Worm (Caenorhabditis elegans) whole organism, young adult: Measurements from ENCODE around the gene igeg-1.

ENCODE experiments used
- B0035.1 ChIP-seq: sonication (generic microtip); optimal IDR thresholded peaks from 2 replicates; lab custom pipeline; 2016; ENCODE audit warnings: missing genetic modification characterization, mild to moderate bottlenecking, missing compliant biosample characterization, missing genotype, missing genetic modification reagents
- B0336.3 ChIP-seq: fragments of 200-800 bp; sonication (Bioruptor generic); IDR thresholded peaks from 2 replicates; pipeline ENCODE4 v1.3.6; 2022; ENCODE audit warnings: missing genetic modification characterization, missing compliant biosample characterization
- F23B12.7 ChIP-seq: sonication (generic microtip); optimal IDR thresholded peaks from 2 replicates; lab custom pipeline; 2017; ENCODE audit warnings: missing genetic modification characterization, mild to moderate bottlenecking, missing compliant biosample characterization, antibody characterized with exemption, moderate library complexity; ENCODE audit not compliant: insufficient read depth
- F39B2.1 ChIP-seq: fragments of 200-800 bp; sonication (Bioruptor generic); IDR thresholded peaks from 2 replicates; pipeline ENCODE4 v1.3.6; 2022; ENCODE audit warnings: missing genetic modification reagents, missing genetic modification characterization, missing compliant biosample characterization
- K11D2.4 ChIP-seq: fragments of 200-800 bp; sonication (Bioruptor generic); IDR thresholded peaks from 2 replicates; pipeline ENCODE4 v1.3.6; 2022; ENCODE audit warnings: missing genetic modification reagents, missing genetic modification characterization, missing compliant biosample characterization
- T26A5.8 ChIP-seq: sonication (generic microtip); optimal IDR thresholded peaks from 2 replicates; lab custom pipeline; 2016; ENCODE audit warnings: missing genetic modification characterization, missing compliant biosample characterization
- Y56A3A.18 ChIP-seq: fragments of 200-800 bp; sonication (Bioruptor generic); IDR thresholded peaks from 2 replicates; pipeline ENCODE4 v1.3.6; 2022; ENCODE audit warnings: missing genetic modification reagents, missing genetic modification characterization, missing compliant biosample characterization
- Y79H2A.3 ChIP-seq: fragments of 200-800 bp; sonication (Bioruptor generic); conservative IDR thresholded peaks from 2 replicates; pipeline ENCODE4 v1.3.6; 2022; ENCODE audit warnings: missing genetic modification reagents, missing genetic modification characterization, missing compliant biosample characterization
- Y95B8A.8 ChIP-seq: fragments of 200-800 bp; sonication (Bioruptor generic); IDR thresholded peaks from 2 replicates; pipeline ENCODE4 v1.3.6; 2022; ENCODE audit warnings: missing genetic modification reagents, missing genetic modification characterization, missing compliant biosample characterization
- ceh-100 ChIP-seq: fragments of 200-800 bp; sonication (Bioruptor generic); IDR thresholded peaks from 2 replicates; pipeline ENCODE4 v1.3.6; 2022; ENCODE audit warnings: missing genetic modification reagents, missing genetic modification characterization, missing compliant biosample characterization
- ceh-27 ChIP-seq: fragments of 200-800 bp; sonication (Bioruptor generic); optimal IDR thresholded peaks from 2 replicates; lab custom pipeline; 2018; ENCODE audit warnings: mild to moderate bottlenecking, missing genetic modification characterization, moderate library complexity, missing compliant biosample characterization
- ceh-40 ChIP-seq: fragments of 200-800 bp; sonication (Bioruptor generic); IDR thresholded peaks from 2 replicates; pipeline ENCODE4 v1.3.6; 2022; ENCODE audit warnings: missing genetic modification characterization, missing compliant biosample characterization
- die-1 ChIP-seq: sonication (generic microtip); optimal IDR thresholded peaks from 2 replicates; lab custom pipeline; 2016; ENCODE audit warnings: missing genotype, mild to moderate bottlenecking, missing genetic modification characterization, missing compliant biosample characterization
- dox-1 ChIP-seq: fragments of 200-800 bp; sonication (Bioruptor generic); IDR thresholded peaks from 2 replicates; pipeline ENCODE4 v1.3.6; 2022; ENCODE audit warnings: missing genetic modification reagents, missing genetic modification characterization, missing compliant biosample characterization
- dpff-1 ChIP-seq: sonication (generic microtip); optimal IDR thresholded peaks from 2 replicates; lab custom pipeline; 2017; ENCODE audit warnings: mild to moderate bottlenecking, missing genetic modification characterization, missing compliant biosample characterization
- efl-1 ChIP-seq: fragments of 150-350 bp; optimal IDR thresholded peaks from 2 replicates; lab custom pipeline; 2014; ENCODE audit warnings: missing biosample characterization, missing genetic modification reagents, missing genetic modification characterization
- egl-18 ChIP-seq: fragments of 200-800 bp; sonication (Bioruptor generic); IDR thresholded peaks from 2 replicates; pipeline ENCODE4 v1.3.6; 2022; ENCODE audit warnings: missing genetic modification reagents, missing genetic modification characterization, missing compliant biosample characterization
- egrh-3 ChIP-seq: fragments of 200-800 bp; sonication (Bioruptor generic); IDR thresholded peaks from 2 replicates; pipeline ENCODE4 v1.3.6; 2022; ENCODE audit warnings: missing genetic modification reagents, missing genetic modification characterization, missing compliant biosample characterization
- him-1 ChIP-seq: sonication (generic microtip); optimal IDR thresholded peaks from 2 replicates; lab custom pipeline; 2016; ENCODE audit warnings: missing genotype, missing genetic modification reagents, missing genetic modification characterization, missing compliant biosample characterization
- hmg-20 ChIP-seq: fragments of 200-800 bp; sonication (Bioruptor generic); IDR thresholded peaks from 2 replicates; pipeline ENCODE4 v1.3.6; 2022; ENCODE audit warnings: missing genetic modification reagents, missing genetic modification characterization, missing compliant biosample characterization
- lag-1 ChIP-seq: fragments of 200-800 bp; sonication (Bioruptor generic); IDR thresholded peaks from 2 replicates; pipeline ENCODE4 v1.3.6; 2022; ENCODE audit warnings: missing genetic modification reagents, missing genetic modification characterization, missing compliant biosample characterization
- let-526 ChIP-seq: fragments of 200-800 bp; sonication (Bioruptor generic); IDR thresholded peaks from 2 replicates; pipeline ENCODE4 v1.3.6; 2022; ENCODE audit warnings: missing genetic modification reagents, missing genetic modification characterization, missing compliant biosample characterization
- let-607 ChIP-seq, 2 experiments: fragments of 200-800 bp in 1 of 2; sonication (Bioruptor generic) in 1 of 2; sonication (generic microtip) in 1 of 2; optimal IDR thresholded peaks; 2 replicates each; lab custom pipeline; 2016 to 2018; ENCODE audit warnings: mild to moderate bottlenecking in 2 of 2, missing compliant biosample characterization in 2 of 2, missing genetic modification characterization in 2 of 2, moderate library complexity in 2 of 2, missing genotype in 1 of 2
- lin-26 ChIP-seq: fragments of 200-800 bp; sonication (Bioruptor generic); IDR thresholded peaks from 2 replicates; pipeline ENCODE4 v1.3.6; 2022; ENCODE audit warnings: missing genetic modification reagents, missing genetic modification characterization, missing compliant biosample characterization
- lin-35 ChIP-seq, 3 experiments: fragments of 150-350 bp in 2 of 3; sonication (generic microtip) in 1 of 3; optimal IDR thresholded peaks; 2 replicates each; lab custom pipeline; 2014 to 2018; ENCODE audit warnings: missing biosample characterization in 3 of 3, missing genetic modification characterization in 3 of 3, missing genetic modification reagents in 3 of 3
- lir-1 ChIP-seq: fragments of 200-800 bp; sonication (Bioruptor generic); conservative IDR thresholded peaks from 2 replicates; pipeline ENCODE4 v1.3.6; 2022; ENCODE audit warnings: missing genetic modification reagents, missing genetic modification characterization, missing compliant biosample characterization
- mel-28 ChIP-seq: sonication (generic microtip); optimal IDR thresholded peaks from 2 replicates; lab custom pipeline; 2016; ENCODE audit warnings: borderline replicate concordance, mild to moderate bottlenecking, missing genetic modification characterization, missing compliant biosample characterization
- mxl-1 ChIP-seq: sonication (generic microtip); optimal IDR thresholded peaks from 2 replicates; lab custom pipeline; 2016; ENCODE audit warnings: missing genetic modification characterization, missing compliant biosample characterization
- nfyb-1 ChIP-seq: fragments of 200-800 bp; sonication (Bioruptor generic); IDR thresholded peaks from 2 replicates; pipeline ENCODE4 v1.3.6; 2022; ENCODE audit warnings: missing genetic modification reagents, missing genetic modification characterization, missing compliant biosample characterization
- nhr-120 ChIP-seq: fragments of 200-800 bp; sonication (Bioruptor generic); IDR thresholded peaks from 2 replicates; pipeline ENCODE4 v1.3.6; 2022; ENCODE audit warnings: missing genetic modification characterization, missing compliant biosample characterization
- nhr-80 ChIP-seq: sonication (generic microtip); optimal IDR thresholded peaks from 2 replicates; lab custom pipeline; 2016; ENCODE audit warnings: missing genetic modification characterization, missing compliant biosample characterization
- rcor-1 ChIP-seq: fragments of 200-800 bp; sonication (Bioruptor generic); IDR thresholded peaks from 2 replicates; pipeline ENCODE4 v1.3.6; 2022; ENCODE audit warnings: missing genetic modification reagents, missing genetic modification characterization, missing compliant biosample characterization
- sdz-38 ChIP-seq: sonication (generic microtip); optimal IDR thresholded peaks from 2 replicates; lab custom pipeline; 2016; ENCODE audit warnings: missing genotype, missing genetic modification characterization, missing compliant biosample characterization
- snpc-1.1 ChIP-seq: sonication (generic microtip); optimal IDR thresholded peaks from 2 replicates; lab custom pipeline; 2017; ENCODE audit warnings: missing genetic modification characterization, mild to moderate bottlenecking, missing compliant biosample characterization, antibody characterized with exemption, moderate library complexity, missing genotype, missing genetic modification reagents; ENCODE audit not compliant: insufficient read depth
- snpc-1.3 ChIP-seq: sonication (generic microtip); optimal IDR thresholded peaks from 2 replicates; lab custom pipeline; 2017; ENCODE audit warnings: missing genetic modification characterization, mild to moderate bottlenecking, missing compliant biosample characterization, antibody characterized with exemption, moderate library complexity, missing genotype, missing genetic modification reagents; ENCODE audit not compliant: insufficient read depth
- snpc-3.4 ChIP-seq: sonication (generic microtip); optimal IDR thresholded peaks from 2 replicates; lab custom pipeline; 2017; ENCODE audit warnings: missing genetic modification characterization, mild to moderate bottlenecking, missing compliant biosample characterization, antibody characterized with exemption, moderate library complexity, missing genotype, missing genetic modification reagents
- sptf-2 ChIP-seq: fragments of 200-800 bp; sonication (Bioruptor generic); optimal IDR thresholded peaks from 2 replicates; lab custom pipeline; 2018; ENCODE audit warnings: mild to moderate bottlenecking, missing genetic modification characterization, missing compliant biosample characterization
- xnd-1 ChIP-seq: sonication (generic microtip); optimal IDR thresholded peaks from 2 replicates; lab custom pipeline; 2016; ENCODE audit warnings: missing genotype, missing genetic modification reagents, missing genetic modification characterization, missing compliant biosample characterization
- zim-3 ChIP-seq: sonication (generic microtip); optimal IDR thresholded peaks from 2 replicates; lab custom pipeline; 2017; ENCODE audit warnings: mild to moderate bottlenecking, missing genetic modification characterization, moderate library complexity, missing compliant biosample characterization
- ztf-22 ChIP-seq: fragments of 200-800 bp; sonication (Bioruptor generic); optimal IDR thresholded peaks from 2 replicates; lab custom pipeline; 2018; ENCODE audit warnings: mild to moderate bottlenecking, missing genetic modification characterization, moderate library complexity, missing compliant biosample characterization

Gene igeg-1

DNA sequence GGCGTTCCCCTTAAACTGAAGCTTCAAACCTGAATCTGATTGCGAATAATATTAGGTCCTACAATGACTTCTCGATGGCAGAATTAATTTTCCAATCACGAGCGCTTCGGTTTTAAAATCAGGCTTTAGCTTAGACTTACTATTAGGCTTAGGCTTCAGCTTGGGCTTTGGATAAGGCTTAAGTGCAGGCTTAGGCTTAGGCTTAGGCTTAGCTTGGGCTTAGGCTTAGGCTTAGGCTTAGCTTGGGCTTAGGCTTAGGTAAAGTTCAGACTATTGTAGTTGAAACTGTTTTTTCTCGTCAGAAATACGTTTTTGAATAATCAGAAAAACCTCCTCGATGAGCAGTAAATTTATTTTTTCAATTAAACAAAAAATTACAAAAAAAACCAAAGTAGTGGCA, 35.7 kb upstream of the igeg-1 start:
- TF ChIP-seq lin-26 (GFP tag; lab: Robert Waterston, UW) (no peak), egl-18 (GFP tag; lab: Robert Waterston, UW) (no peak), let-526 (GFP tag; lab: Robert Waterston, UW) (no peak), mxl-1 (tag; lab: Kevin White, UChicago) (no peak), ceh-40 (GFP tag; lab: Robert Waterston, UW) (no peak), egrh-3 (no peak), ceh-100 (GFP tag; lab: Robert Waterston, UW) (no peak), efl-1 (GFP tag; lab: Kevin White, UChicago) (no peak), snpc-1.3 (tag; lab: Kevin White, UChicago) (no peak), snpc-1.1 (tag; lab: Kevin White, UChicago) (no peak), B0336.3 (GFP tag; lab: Robert Waterston, UW) (no peak), mel-28 (tag; lab: Kevin White, UChicago) (no peak)
- TF ChIP-seq, all 124 proteins: peak for 0

DNA sequence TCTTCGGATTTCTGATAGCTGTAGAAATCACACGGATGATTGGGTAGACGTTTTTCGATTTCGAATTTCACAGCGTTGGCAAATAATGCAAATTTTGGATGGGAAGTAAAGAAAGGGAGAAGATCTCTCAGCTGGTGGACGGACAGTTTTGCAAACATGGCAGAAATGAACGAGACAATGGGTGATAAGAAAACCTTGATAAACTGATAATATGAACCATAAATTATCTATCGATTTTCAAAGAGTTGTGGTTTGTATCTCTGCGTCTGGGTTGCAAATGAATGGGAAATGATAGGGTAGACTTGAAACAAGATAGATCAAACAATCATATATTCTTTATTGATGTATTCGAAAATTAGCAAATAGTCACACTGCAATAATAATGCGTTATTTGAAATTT, 32.3 kb upstream of the igeg-1 start, which contains the start of gene ZK185.3:
TSS of gene ZK185.3 (minus strand) at position 263 of the 400 bp plus-strand sequence.
- TF ChIP-seq nhr-80 (tag; lab: Kevin White, UChicago) (peak; percentile 72), rcor-1 (no peak), Y95B8A.8 (no peak), ceh-27 (no peak), T26A5.8 (no peak), ceh-40 (GFP tag; lab: Robert Waterston, UW) (no peak), dox-1 (GFP tag; lab: Robert Waterston, UW) (0 out of 2 replicates have a peak, but pooled peaks have one; percentile 14), let-526 (GFP tag; lab: Robert Waterston, UW) (no peak)

DNA sequence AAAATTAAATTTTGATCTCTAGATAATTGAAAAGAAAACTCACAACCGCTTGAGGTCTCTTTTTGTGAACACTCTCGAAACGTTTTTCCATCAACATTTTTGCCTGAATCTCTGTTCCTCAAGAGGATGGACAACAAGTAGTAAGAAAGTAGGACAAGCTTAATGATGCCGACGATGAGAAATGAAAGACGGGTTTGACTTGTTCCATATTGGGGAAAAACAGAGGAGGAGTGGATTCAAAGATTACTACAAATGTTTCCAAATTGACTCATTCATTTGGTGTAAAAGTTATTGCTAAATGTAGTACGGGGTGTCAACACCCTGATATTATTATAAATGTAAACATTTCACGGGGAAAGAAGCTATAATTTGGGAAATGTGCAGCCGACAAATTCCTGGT, 29.4 kb upstream of the igeg-1 start, which contains the start of gene ZK185.4:
TSS of gene ZK185.4 (minus strand) at position 101 of the 400 bp plus-strand sequence.
- TF ChIP-seq let-526 (GFP tag; lab: Robert Waterston, UW) (no peak), ztf-22 (GFP tag; lab: Kevin White, UChicago) (no peak), snpc-3.4 (tag; lab: Kevin White, UChicago) (no peak), nfyb-1 (GFP tag; lab: Robert Waterston, UW) (no peak), sdz-38 (no peak), him-1 (tag; lab: Kevin White, UChicago) (no peak), die-1 (no peak), xnd-1 (tag; lab: Kevin White, UChicago) (no peak), snpc-1.3 (tag; lab: Kevin White, UChicago) (no peak), hmg-20 (GFP tag; lab: Robert Waterston, UW) (no peak), sptf-2 (GFP tag; lab: Kevin White, UChicago) (no peak), lag-1 (no peak), let-607 (tag; optimal IDR thresholded peaks at IDR 0.05; lab: Kevin White, UChicago) (no peak), Y56A3A.18 (GFP tag; lab: Robert Waterston, UW) (no peak)

DNA sequence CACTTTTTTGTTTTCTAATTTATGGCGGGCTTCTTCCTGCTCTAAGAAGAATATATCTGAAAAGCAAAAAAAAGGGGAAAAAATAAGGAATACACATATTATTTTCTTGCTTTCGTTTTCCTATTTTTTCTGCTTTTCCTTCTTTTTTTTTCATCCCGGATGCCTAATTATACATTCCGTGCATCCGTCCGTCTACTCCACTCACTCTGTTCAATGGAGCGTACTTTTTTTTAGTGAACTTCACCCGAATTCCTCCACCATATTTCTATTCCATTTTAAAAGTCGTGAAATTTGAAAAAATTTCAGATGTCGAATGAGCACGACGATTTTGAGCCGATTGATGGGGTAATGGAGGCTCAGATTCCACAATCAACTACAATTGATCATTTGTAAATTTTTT, 26.2 kb upstream of the igeg-1 start, which contains the start of gene ZK185.2:
TSS of gene ZK185.2 (plus strand) at position 301 of the 400 bp plus-strand sequence.
- TF ChIP-seq lir-1 (GFP tag; lab: Robert Waterston, UW), result no peak
- TF ChIP-seq B0035.1 (tag; lab: Kevin White, UChicago), result no peak
- no peak for TF ChIP-seq let-526 (GFP tag; lab: Robert Waterston, UW)
- no peak for TF ChIP-seq F23B12.7 (tag; lab: Kevin White, UChicago)
- TF ChIP-seq nhr-120 (GFP tag; lab: Robert Waterston, UW), result no peak
- no peak for TF ChIP-seq F39B2.1 (GFP tag; lab: Robert Waterston, UW)
- TF ChIP-seq dpff-1 (tag; lab: Kevin White, UChicago), result no peak
- TF ChIP-seq zim-3, result no peak
- TF ChIP-seq lin-35 (GFP tag; optimal IDR thresholded peaks at IDR 0.05; lab: Kevin White, UChicago), result no peak
- no peak for TF ChIP-seq ceh-40 (GFP tag; lab: Robert Waterston, UW)
- no peak for TF ChIP-seq K11D2.4 (GFP tag; lab: Robert Waterston, UW)
- TF ChIP-seq Y56A3A.18 (GFP tag; lab: Robert Waterston, UW), result no peak
- no peak for TF ChIP-seq him-1 (tag; lab: Kevin White, UChicago)
- no peak for TF ChIP-seq T26A5.8
- no peak for TF ChIP-seq Y79H2A.3 (GFP tag; lab: Robert Waterston, UW)
